Worm (Caenorhabditis elegans) whole organism, young adult: ENCODE results near the gene sel-11.

ENCODE experiments used
- B0035.1 ChIP-seq: sonication (generic microtip); optimal IDR thresholded peaks from 2 replicates; lab custom pipeline; 2016; ENCODE audit warnings: missing genetic modification characterization, mild to moderate bottlenecking, missing compliant biosample characterization, missing genotype, missing genetic modification reagents
- B0261.1 ChIP-seq: sonication (generic microtip); optimal IDR thresholded peaks from 2 replicates; lab custom pipeline; 2016; ENCODE audit warnings: mild to moderate bottlenecking, missing genetic modification characterization, moderate library complexity, missing compliant biosample characterization
- C06A6.2 ChIP-seq: fragments of 200-800 bp; sonication (Bioruptor generic); conservative IDR thresholded peaks from 2 replicates; pipeline ENCODE4 v1.3.6; 2022; ENCODE audit warnings: missing genetic modification characterization, missing compliant biosample characterization
- C17E4.6 ChIP-seq: fragments of 200-800 bp; sonication (Bioruptor generic); IDR thresholded peaks from 2 replicates; pipeline ENCODE4 v1.3.6; 2022; ENCODE audit warnings: missing genetic modification reagents, missing genetic modification characterization, missing compliant biosample characterization
- D2030.7 ChIP-seq: fragments of 200-800 bp; sonication (Bioruptor generic); IDR thresholded peaks from 2 replicates; pipeline ENCODE4 v1.3.6; 2022; ENCODE audit warnings: missing genetic modification reagents, missing genetic modification characterization, missing compliant biosample characterization
- F10E7.11 ChIP-seq: sonication (generic microtip); optimal IDR thresholded peaks from 2 replicates; lab custom pipeline; 2017; ENCODE audit warnings: mild to moderate bottlenecking, missing genetic modification characterization, moderate library complexity, missing compliant biosample characterization
- F37B4.10 ChIP-seq: fragments of 200-800 bp; sonication (Bioruptor generic); IDR thresholded peaks from 2 replicates; pipeline ENCODE4 v1.3.6; 2022; ENCODE audit warnings: missing genetic modification characterization, missing compliant biosample characterization
- F39B2.1 ChIP-seq: fragments of 200-800 bp; sonication (Bioruptor generic); IDR thresholded peaks from 2 replicates; pipeline ENCODE4 v1.3.6; 2022; ENCODE audit warnings: missing genetic modification reagents, missing genetic modification characterization, missing compliant biosample characterization
- F49E8.2 ChIP-seq: sonication (generic microtip); optimal IDR thresholded peaks from 3 replicates; lab custom pipeline; 2017; ENCODE audit warnings: missing genetic modification characterization, mild to moderate bottlenecking, missing compliant biosample characterization, antibody characterized with exemption, moderate library complexity; ENCODE audit not compliant: insufficient read depth
- F52B5.7 ChIP-seq: sonication (generic microtip); optimal IDR thresholded peaks from 2 replicates; lab custom pipeline; 2016; ENCODE audit warnings: mild to moderate bottlenecking, missing genetic modification characterization, missing compliant biosample characterization
- F55B11.4 ChIP-seq: sonication (generic microtip); optimal IDR thresholded peaks from 2 replicates; lab custom pipeline; 2016; ENCODE audit warnings: missing compliant biosample characterization, missing genetic modification characterization, borderline replicate concordance; ENCODE audit not compliant: insufficient read depth
- F57C9.4 ChIP-seq: sonication (generic microtip); optimal IDR thresholded peaks from 2 replicates; lab custom pipeline; 2017; ENCODE audit warnings: mild to moderate bottlenecking, missing genetic modification characterization, missing compliant biosample characterization
- T26A5.8 ChIP-seq: sonication (generic microtip); optimal IDR thresholded peaks from 2 replicates; lab custom pipeline; 2016; ENCODE audit warnings: missing genetic modification characterization, missing compliant biosample characterization
- aptf-2 ChIP-seq: fragments of 200-800 bp; sonication (Bioruptor generic); conservative IDR thresholded peaks from 2 replicates; pipeline ENCODE4 v1.3.6; 2022; ENCODE audit warnings: missing genetic modification reagents, missing genetic modification characterization, missing compliant biosample characterization
- aptf-3 ChIP-seq: fragments of 200-800 bp; sonication (Bioruptor generic); IDR thresholded peaks from 2 replicates; pipeline ENCODE4 v1.3.6; 2022; ENCODE audit warnings: missing genetic modification characterization, missing compliant biosample characterization
- ceh-58 ChIP-seq: fragments of 200-800 bp; sonication (Bioruptor generic); IDR thresholded peaks from 2 replicates; pipeline ENCODE4 v1.3.6; 2022; ENCODE audit warnings: missing genetic modification characterization, missing compliant biosample characterization
- chd-7 ChIP-seq: sonication (generic microtip); optimal IDR thresholded peaks from 2 replicates; lab custom pipeline; 2016; ENCODE audit warnings: mild to moderate bottlenecking, missing genetic modification characterization, moderate library complexity, missing compliant biosample characterization
- egl-44 ChIP-seq: fragments of 200-800 bp; sonication (Bioruptor generic); IDR thresholded peaks from 2 replicates; pipeline ENCODE4 v1.3.6; 2022; ENCODE audit warnings: missing genetic modification reagents, missing genetic modification characterization, missing compliant biosample characterization
- egrh-3 ChIP-seq: fragments of 200-800 bp; sonication (Bioruptor generic); IDR thresholded peaks from 2 replicates; pipeline ENCODE4 v1.3.6; 2022; ENCODE audit warnings: missing genetic modification reagents, missing genetic modification characterization, missing compliant biosample characterization
- him-1 ChIP-seq: sonication (generic microtip); optimal IDR thresholded peaks from 2 replicates; lab custom pipeline; 2016; ENCODE audit warnings: missing genotype, missing genetic modification reagents, missing genetic modification characterization, missing compliant biosample characterization
- hlh-12 ChIP-seq: sonication (generic microtip); optimal IDR thresholded peaks from 2 replicates; lab custom pipeline; 2016; ENCODE audit warnings: missing genetic modification characterization, missing compliant biosample characterization
- hmg-1.2 ChIP-seq: fragments of 200-800 bp; sonication (Bioruptor generic); IDR thresholded peaks from 2 replicates; pipeline ENCODE4 v1.3.6; 2022; ENCODE audit warnings: missing genetic modification reagents, missing genetic modification characterization, missing compliant biosample characterization
- hmg-20 ChIP-seq: fragments of 200-800 bp; sonication (Bioruptor generic); IDR thresholded peaks from 2 replicates; pipeline ENCODE4 v1.3.6; 2022; ENCODE audit warnings: missing genetic modification reagents, missing genetic modification characterization, missing compliant biosample characterization
- hrde-1 ChIP-seq: sonication (generic microtip); optimal IDR thresholded peaks from 2 replicates; lab custom pipeline; 2016; ENCODE audit warnings: missing genetic modification characterization, mild to moderate bottlenecking, missing compliant biosample characterization, moderate library complexity, missing genotype, missing genetic modification reagents, borderline replicate concordance
- let-526 ChIP-seq: fragments of 200-800 bp; sonication (Bioruptor generic); IDR thresholded peaks from 2 replicates; pipeline ENCODE4 v1.3.6; 2022; ENCODE audit warnings: missing genetic modification reagents, missing genetic modification characterization, missing compliant biosample characterization
- lin-26 ChIP-seq: fragments of 200-800 bp; sonication (Bioruptor generic); IDR thresholded peaks from 2 replicates; pipeline ENCODE4 v1.3.6; 2022; ENCODE audit warnings: missing genetic modification reagents, missing genetic modification characterization, missing compliant biosample characterization
- lin-35 ChIP-seq, 3 experiments: fragments of 150-350 bp in 2 of 3; sonication (generic microtip) in 1 of 3; optimal IDR thresholded peaks; 2 replicates each; lab custom pipeline; 2014 to 2018; ENCODE audit warnings: missing biosample characterization in 3 of 3, missing genetic modification characterization in 3 of 3, missing genetic modification reagents in 3 of 3
- lin-40 ChIP-seq: sonication (generic microtip); optimal IDR thresholded peaks from 2 replicates; lab custom pipeline; 2016; ENCODE audit warnings: missing genetic modification characterization, mild to moderate bottlenecking, missing compliant biosample characterization, missing genotype, missing genetic modification reagents
- lsl-1 ChIP-seq: fragments of 200-800 bp; sonication (Bioruptor generic); optimal IDR thresholded peaks from 2 replicates; lab custom pipeline; 2018; ENCODE audit warnings: mild to moderate bottlenecking, missing genetic modification characterization, moderate library complexity, missing compliant biosample characterization
- lsy-27 ChIP-seq: sonication (generic microtip); optimal IDR thresholded peaks from 2 replicates; lab custom pipeline; 2017; ENCODE audit warnings: missing genetic modification characterization, mild to moderate bottlenecking, missing compliant biosample characterization, antibody characterized with exemption, missing genotype, borderline replicate concordance; ENCODE audit not compliant: insufficient read depth
- mes-4 ChIP-seq: sonication (generic microtip); optimal IDR thresholded peaks from 2 replicates; lab custom pipeline; 2016; ENCODE audit warnings: missing genotype, missing genetic modification characterization, missing compliant biosample characterization
- mxl-1 ChIP-seq: sonication (generic microtip); optimal IDR thresholded peaks from 2 replicates; lab custom pipeline; 2016; ENCODE audit warnings: missing genetic modification characterization, missing compliant biosample characterization
- nfya-2 ChIP-seq: fragments of 200-800 bp; sonication (Bioruptor generic); IDR thresholded peaks from 2 replicates; pipeline ENCODE4 v1.3.6; 2022; ENCODE audit warnings: missing genetic modification reagents, missing genetic modification characterization, missing compliant biosample characterization
- nfyb-1 ChIP-seq: fragments of 200-800 bp; sonication (Bioruptor generic); IDR thresholded peaks from 2 replicates; pipeline ENCODE4 v1.3.6; 2022; ENCODE audit warnings: missing genetic modification reagents, missing genetic modification characterization, missing compliant biosample characterization
- nhr-179 ChIP-seq: sonication (generic microtip); optimal IDR thresholded peaks from 2 replicates; lab custom pipeline; 2016; ENCODE audit warnings: mild to moderate bottlenecking, missing genetic modification characterization, missing compliant biosample characterization
- nhr-27 ChIP-seq: fragments of 200-800 bp; sonication (Bioruptor generic); optimal IDR thresholded peaks from 2 replicates; lab custom pipeline; 2018; ENCODE audit warnings: mild to moderate bottlenecking, missing genetic modification characterization, moderate library complexity, missing compliant biosample characterization
- repo-1 ChIP-seq: sonication (generic microtip); optimal IDR thresholded peaks from 2 replicates; lab custom pipeline; 2017; ENCODE audit warnings: mild to moderate bottlenecking, missing genetic modification characterization, missing compliant biosample characterization
- rpc-1 ChIP-seq, 2 experiments: fragments of 150-350 bp in 1 of 2; sonication (generic microtip) in 1 of 2; optimal IDR thresholded peaks; 2 replicates each; lab custom pipeline; 2014 to 2018; ENCODE audit warnings: missing biosample characterization in 1 of 2, missing genetic modification characterization in 1 of 2, missing genetic modification reagents in 1 of 2, missing genotype in 1 of 2
- sea-2 ChIP-seq: fragments of 200-800 bp; sonication (Bioruptor generic); IDR thresholded peaks from 2 replicates; pipeline ENCODE4 v1.3.6; 2022; ENCODE audit warnings: missing genetic modification characterization, missing compliant biosample characterization
- snpc-1.1 ChIP-seq: sonication (generic microtip); optimal IDR thresholded peaks from 2 replicates; lab custom pipeline; 2017; ENCODE audit warnings: missing genetic modification characterization, mild to moderate bottlenecking, missing compliant biosample characterization, antibody characterized with exemption, moderate library complexity, missing genotype, missing genetic modification reagents; ENCODE audit not compliant: insufficient read depth
- snpc-4 ChIP-seq, 5 experiments: fragments of 150-350 bp in 1 of 5; sonication (generic microtip) in 4 of 5; optimal IDR thresholded peaks; 2 replicates each; lab custom pipeline; 2014 to 2018; ENCODE audit warnings: missing genetic modification characterization in 5 of 5, missing biosample characterization in 3 of 5, antibody characterized with exemption in 2 of 5, mild to moderate bottlenecking in 2 of 5, missing compliant biosample characterization in 2 of 5, missing genotype in 2 of 5, moderate library complexity in 2 of 5, missing genetic modification reagents in 1 of 5
- sptf-2 ChIP-seq: fragments of 200-800 bp; sonication (Bioruptor generic); optimal IDR thresholded peaks from 2 replicates; lab custom pipeline; 2018; ENCODE audit warnings: mild to moderate bottlenecking, missing genetic modification characterization, missing compliant biosample characterization
- tbx-9 ChIP-seq: sonication (generic microtip); optimal IDR thresholded peaks from 2 replicates; lab custom pipeline; 2016; ENCODE audit warnings: borderline replicate concordance, missing genetic modification characterization, inconsistent platforms, missing compliant biosample characterization
- zfh-2 ChIP-seq: fragments of 200-800 bp; sonication (Bioruptor generic); conservative IDR thresholded peaks from 2 replicates; pipeline ENCODE4 v1.3.6; 2022; ENCODE audit warnings: missing genetic modification reagents, missing genetic modification characterization, missing compliant biosample characterization

The sel-11 gene

DNA sequence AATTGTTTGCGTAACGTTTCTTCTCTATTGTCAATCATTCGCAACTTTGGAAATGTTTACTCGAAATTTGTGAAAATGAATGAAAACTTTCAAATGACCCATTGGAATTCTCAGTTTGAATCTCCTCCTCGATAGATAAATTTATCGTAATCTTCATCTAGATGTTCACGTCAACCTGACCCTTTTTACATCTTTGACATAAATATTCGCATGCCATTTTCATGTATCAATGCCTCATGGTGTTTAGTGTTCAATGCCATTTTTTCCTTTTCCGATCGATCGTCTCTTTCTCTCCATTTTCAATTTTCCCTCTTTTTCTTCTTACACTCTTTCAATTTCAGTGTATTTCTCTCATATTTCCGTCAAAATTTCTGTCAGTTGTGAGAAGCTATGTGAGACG, 12.2 kb downstream of the sel-11 start:
- TF ChIP-seq repo-1 (tag; lab: Kevin White, UChicago) (no peak), F49E8.2 (tag; lab: Kevin White, UChicago) (no peak), tbx-9 (no peak), lin-35 (GFP tag; optimal IDR thresholded peaks at IDR 0.05; lab: Kevin White, UChicago) (no peak), T26A5.8 (tag; lab: Kevin White, UChicago) (no peak), D2030.7 (no peak), hlh-12 (tag; lab: Kevin White, UChicago) (no peak)

DNA sequence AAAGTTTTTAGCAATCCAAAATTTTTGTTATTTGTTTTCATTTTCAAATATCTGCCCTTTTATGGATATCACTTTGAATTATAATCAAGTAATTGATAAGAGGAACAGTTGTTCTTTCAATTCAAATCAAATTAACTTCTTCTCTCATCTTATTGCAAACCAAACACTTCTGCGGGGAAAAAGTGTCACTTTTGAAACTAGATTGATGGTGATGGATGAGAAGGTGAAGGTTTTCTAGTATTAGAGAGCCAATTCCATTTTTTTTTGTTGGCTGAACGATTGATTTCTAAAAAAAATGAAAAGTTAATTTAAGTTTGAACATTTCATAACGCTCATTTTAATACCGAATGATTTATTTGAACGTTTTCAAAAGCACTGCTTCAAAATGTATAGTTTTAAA, 12.7 kb downstream of the sel-11 start:
- TF ChIP-seq repo-1 (tag; lab: Kevin White, UChicago) (no peak), aptf-2 (GFP tag; lab: Robert Waterston, UW) (no peak), hmg-1.2 (GFP tag; lab: Robert Waterston, UW) (no peak), F39B2.1 (GFP tag; lab: Robert Waterston, UW) (no peak), C06A6.2 (no peak), let-526 (GFP tag; lab: Robert Waterston, UW) (no peak), hmg-20 (GFP tag; lab: Robert Waterston, UW) (no peak), aptf-3 (GFP tag; lab: Robert Waterston, UW) (no peak), chd-7 (tag; lab: Kevin White, UChicago) (no peak), egl-44 (GFP tag; lab: Robert Waterston, UW) (no peak), sptf-2 (GFP tag; lab: Kevin White, UChicago) (no peak), F37B4.10 (GFP tag; lab: Robert Waterston, UW) (no peak), lin-26 (no peak), snpc-4 (GFP tag; optimal IDR thresholded peaks at IDR 0.05; lab: Kevin White, UChicago) (no peak), snpc-4 (tag; optimal IDR thresholded peaks at IDR 0.05; lab: Kevin White, UChicago) (no peak), nfyb-1 (no peak), rpc-1 (optimal IDR thresholded peaks at IDR 0.05; lab: Kevin White, UChicago) (no peak), rpc-1 (tag; optimal IDR thresholded peaks at IDR 0.05; lab: Kevin White, UChicago) (no peak)

DNA sequence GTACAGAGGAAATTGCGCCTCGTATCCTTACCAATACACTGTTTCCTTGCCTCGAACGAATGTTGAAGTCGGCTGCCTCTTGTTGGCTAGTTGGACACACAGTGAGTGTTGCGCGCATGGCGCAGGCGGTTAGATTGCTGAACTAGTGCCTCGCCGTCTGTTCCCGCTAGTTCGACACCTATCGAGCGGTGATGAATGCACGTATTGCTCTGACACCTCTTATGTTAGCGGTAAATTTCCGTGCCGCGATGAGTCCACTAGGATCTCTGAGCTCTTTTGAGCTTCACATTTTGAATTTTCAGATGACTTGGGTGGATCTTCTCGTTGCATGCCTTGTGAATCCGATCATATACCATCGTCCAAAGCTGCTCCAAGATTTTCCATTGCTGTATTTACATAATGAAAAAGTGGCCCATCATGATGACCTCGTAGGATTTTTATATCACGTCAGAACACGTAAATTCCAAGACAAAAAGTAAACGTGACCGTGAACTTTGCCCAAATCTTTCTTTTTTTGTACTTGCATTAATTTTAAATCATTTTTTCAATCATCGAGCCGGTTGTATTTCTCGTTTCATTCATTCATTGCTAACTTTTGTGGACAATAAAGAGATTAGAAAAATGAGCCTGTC, 15.8 kb downstream of the sel-11 start, which contains the start of gene F55A11.11:
Gene F55A11.11 (plus strand): TSS at position 341 of the 632 bp plus-strand sequence.
- TF ChIP-seq F52B5.7 (tag; lab: Kevin White, UChicago) (peak; percentile 98), nfya-2 (0 out of 2 replicates have a peak, but pooled peaks have one; percentile 34), zfh-2 (GFP tag; lab: Robert Waterston, UW) (no peak), B0261.1 (peak; percentile 99), nhr-27 (tag; lab: Kevin White, UChicago) (peak; percentile 31), ceh-58 (0 out of 2 replicates have a peak, but pooled peaks have one; percentile 28), lsl-1 (peak; percentile 72), him-1 (peak; percentile 97), hrde-1 (tag; lab: Kevin White, UChicago) (peak; percentile 92), F55B11.4 (tag; lab: Kevin White, UChicago) (no peak), mxl-1 (tag; lab: Kevin White, UChicago) (peak; percentile 94), B0035.1 (tag; lab: Kevin White, UChicago) (peak; percentile 70), mes-4 (tag; lab: Kevin White, UChicago) (peak; percentile 84), nhr-179 (peak; percentile 48), egrh-3 (GFP tag; lab: Robert Waterston, UW) (peak; percentile 52), F10E7.11 (tag; lab: Kevin White, UChicago) (peak; percentile 78), lsy-27 (peak; percentile 79), snpc-1.1 (peak; percentile 69), F57C9.4 (tag; lab: Kevin White, UChicago) (peak; percentile 44), sea-2 (GFP tag; lab: Robert Waterston, UW) (peak; percentile 74; the same call in 1 of the 2 replicates), lin-40 (peak; percentile 73), aptf-3 (GFP tag; lab: Robert Waterston, UW) (peak; percentile 94), C17E4.6 (GFP tag; lab: Robert Waterston, UW) (no peak)
